Worm (Caenorhabditis elegans): ENCODE measurements around the gene sri-19.

ce11 chrIV:10978641-10979040 lies 20.5 kb downstream of the sri-19 start:
- TF ChIP-seq ttx-3 (tag; optimal IDR thresholded peaks at IDR 0.05) (no peak), ceh-34 (tag; optimal IDR thresholded peaks at IDR 0.05) (no peak), zip-5 (tag; optimal IDR thresholded peaks at IDR 0.05) (no peak), ceh-18 (tag; optimal IDR thresholded peaks at IDR 0.05) (no peak), pha-4 (tag; optimal IDR thresholded peaks at IDR 0.05) (no peak), ceh-45 (GFP tag; IDR thresholded peaks at IDR 0.05) (no peak), ceh-19 (GFP tag; optimal IDR thresholded peaks at IDR 0.05) (no peak), hlh-6 (tag; optimal IDR thresholded peaks at IDR 0.05) (no peak), unc-3 (GFP tag; conservative IDR thresholded peaks at IDR 0.05) (no peak), unc-3 (tag; optimal IDR thresholded peaks at IDR 0.05) (no peak), fkh-10 (GFP tag; optimal IDR thresholded peaks at IDR 0.05) (no peak), F13H6.1 (tag; optimal IDR thresholded peaks at IDR 0.05) (no peak), nhr-11 (tag; optimal IDR thresholded peaks at IDR 0.05) (no peak)
